Worm (Caenorhabditis elegans) whole organism, L4 larva: ENCODE results near the gene col-178.

ENCODE experiments used
- ceh-32 ChIP-seq: sonication (generic microtip); optimal IDR thresholded peaks from 2 replicates; lab custom pipeline; 2016; ENCODE audit warnings: mild to moderate bottlenecking, missing genetic modification characterization, missing compliant biosample characterization; ENCODE audit not compliant: poor library complexity
- dve-1 ChIP-seq: sonication (generic microtip); optimal IDR thresholded peaks from 2 replicates; lab custom pipeline; 2017; ENCODE audit warnings: antibody characterized with exemption, mild to moderate bottlenecking, missing genetic modification characterization, missing compliant biosample characterization; ENCODE audit not compliant: insufficient read depth
- hlh-11 ChIP-seq: fragments of 200-800 bp; sonication (Bioruptor generic); optimal IDR thresholded peaks from 2 replicates; lab custom pipeline; 2018; ENCODE audit warnings: mild to moderate bottlenecking, missing genetic modification characterization, missing compliant biosample characterization
- lin-13 ChIP-seq: fragments of 150-350 bp; optimal IDR thresholded peaks from 2 replicates; lab custom pipeline; 2014; ENCODE audit warnings: missing biosample characterization, missing genetic modification reagents, missing genetic modification characterization
- lin-39 ChIP-seq: fragments of 150-350 bp; optimal IDR thresholded peaks from 2 replicates; lab custom pipeline; 2014; ENCODE audit warnings: missing biosample characterization, missing genetic modification reagents, missing genetic modification characterization
- nhr-11 ChIP-seq: fragments of 150-350 bp; optimal IDR thresholded peaks from 2 replicates; lab custom pipeline; 2014; ENCODE audit warnings: missing biosample characterization, missing genetic modification characterization
- unc-39 ChIP-seq: sonication (generic microtip); optimal IDR thresholded peaks from 2 replicates; lab custom pipeline; 2017; ENCODE audit warnings: missing biosample characterization, missing genetic modification characterization

- no peak for TF ChIP-seq hlh-11 (tag; lab: Kevin White, UChicago)
- TF ChIP-seq lin-39 = no peak
- no peak for TF ChIP-seq lin-13 (GFP tag; lab: Kevin White, UChicago)
- TF ChIP-seq dve-1 (tag; lab: Kevin White, UChicago) = no peak
- no peak for TF ChIP-seq nhr-11 (tag; lab: Kevin White, UChicago)
- TF ChIP-seq ceh-32 (tag; lab: Kevin White, UChicago) = no peak
- TF ChIP-seq unc-39 (tag; lab: Kevin White, UChicago) = no peak
These were observed 12.1 kb downstream of the col-178 start for ce11 chrX:11211360-11211759.
